Worm (Caenorhabditis elegans) whole organism, L2 larva: ENCODE results near the gene ced-11.

Source experiments
- C34F6.9 ChIP-seq: fragments of 150-350 bp; optimal IDR thresholded peaks from 2 replicates; lab custom pipeline; 2014; ENCODE audit warnings: missing biosample characterization, missing genetic modification characterization
- F13H6.1 ChIP-seq: sonication (generic microtip); optimal IDR thresholded peaks from 2 replicates; lab custom pipeline; 2016; ENCODE audit warnings: missing genetic modification characterization, missing compliant biosample characterization
- R02D3.7 ChIP-seq: fragments of 150-350 bp; optimal IDR thresholded peaks from 2 replicates; lab custom pipeline; 2014; ENCODE audit warnings: missing biosample characterization, missing genetic modification characterization
- Y55F3AM.14 ChIP-seq: fragments of 200-800 bp; sonication (Bioruptor generic); optimal IDR thresholded peaks from 2 replicates; lab custom pipeline; 2018; ENCODE audit warnings: mild to moderate bottlenecking, missing genetic modification characterization, missing compliant biosample characterization
- alr-1 ChIP-seq: fragments of 150-350 bp; optimal IDR thresholded peaks from 2 replicates; lab custom pipeline; 2014; ENCODE audit warnings: missing biosample characterization, missing genetic modification characterization
- aly-2 ChIP-seq: fragments of 150-350 bp; optimal IDR thresholded peaks from 2 replicates; lab custom pipeline; 2014; ENCODE audit warnings: missing biosample characterization, missing genetic modification characterization
- ama-1 ChIP-seq: fragments of 150-350 bp; optimal IDR thresholded peaks from 2 replicates; lab custom pipeline; 2018; ENCODE audit warnings: inconsistent platforms
- blmp-1 ChIP-seq: sonication (generic microtip); optimal IDR thresholded peaks from 2 replicates; lab custom pipeline; 2017; ENCODE audit warnings: missing genetic modification characterization, mild to moderate bottlenecking, missing compliant biosample characterization, antibody characterized with exemption, moderate library complexity; ENCODE audit not compliant: insufficient read depth
- ceh-16 ChIP-seq: fragments of 150-350 bp; optimal IDR thresholded peaks from 2 replicates; lab custom pipeline; 2014; ENCODE audit warnings: missing biosample characterization, missing genetic modification characterization
- crh-2 ChIP-seq: sonication (generic microtip); optimal IDR thresholded peaks from 2 replicates; lab custom pipeline; 2017; ENCODE audit warnings: missing biosample characterization, missing genetic modification characterization
- egl-27 ChIP-seq: sonication (generic microtip); optimal IDR thresholded peaks from 3 replicates; lab custom pipeline; 2017; ENCODE audit warnings: missing biosample characterization, missing genetic modification reagents, missing genetic modification characterization
- elt-1 ChIP-seq: fragments of 150-350 bp; optimal IDR thresholded peaks from 2 replicates; lab custom pipeline; 2014; ENCODE audit warnings: missing biosample characterization, missing genetic modification characterization
- elt-3 ChIP-seq: sonication (generic microtip); optimal IDR thresholded peaks from 2 replicates; lab custom pipeline; 2017; ENCODE audit warnings: missing biosample characterization, missing genetic modification characterization
- fos-1 ChIP-seq: fragments of 150-350 bp; optimal IDR thresholded peaks from 2 replicates; lab custom pipeline; 2014; ENCODE audit warnings: missing biosample characterization, missing genetic modification characterization
- gmeb-1 ChIP-seq: fragments of 150-350 bp; optimal IDR thresholded peaks from 2 replicates; lab custom pipeline; 2014; ENCODE audit warnings: missing biosample characterization, missing genetic modification characterization
- lin-11 ChIP-seq: fragments of 150-350 bp; sonication (generic microtip); optimal IDR thresholded peaks from 2 replicates; lab custom pipeline; 2014; ENCODE audit warnings: missing biosample characterization, missing genetic modification characterization, inconsistent platforms, mixed read lengths
- lin-13 ChIP-seq: fragments of 150-350 bp; optimal IDR thresholded peaks from 2 replicates; lab custom pipeline; 2014; ENCODE audit warnings: missing biosample characterization, missing genetic modification reagents, missing genetic modification characterization
- lin-39 ChIP-seq: fragments of 150-350 bp; optimal IDR thresholded peaks from 2 replicates; lab custom pipeline; 2014; ENCODE audit warnings: missing biosample characterization, missing genetic modification reagents, missing genetic modification characterization
- lsy-2 ChIP-seq, 2 experiments: fragments of 150-350 bp in 1 of 2; sonication (generic microtip) in 1 of 2; optimal IDR thresholded peaks; 2 replicates each; lab custom pipeline; 2014 to 2017; ENCODE audit warnings: missing biosample characterization in 2 of 2, missing genetic modification characterization in 2 of 2
- mab-5 ChIP-seq: fragments of 150-350 bp; optimal IDR thresholded peaks from 2 replicates; lab custom pipeline; 2014; ENCODE audit warnings: missing biosample characterization, missing genetic modification characterization
- mbf-1 ChIP-seq: sonication (generic microtip); optimal IDR thresholded peaks from 2 replicates; lab custom pipeline; 2017; ENCODE audit warnings: missing biosample characterization, missing genetic modification characterization
- mdl-1 ChIP-seq, 2 experiments: fragments of 150-350 bp in 1 of 2; sonication (generic microtip) in 1 of 2; optimal IDR thresholded peaks; 2 replicates each; lab custom pipeline; 2017; ENCODE audit warnings: missing biosample characterization in 2 of 2, missing genetic modification characterization in 2 of 2
- nhr-10 ChIP-seq: sonication (generic microtip); optimal IDR thresholded peaks from 2 replicates; lab custom pipeline; 2017; ENCODE audit warnings: missing biosample characterization, missing genetic modification characterization
- nhr-11 ChIP-seq: fragments of 150-350 bp; optimal IDR thresholded peaks from 2 replicates; lab custom pipeline; 2014; ENCODE audit warnings: missing biosample characterization, missing genetic modification characterization
- nhr-12 ChIP-seq: fragments of 150-350 bp; optimal IDR thresholded peaks from 2 replicates; lab custom pipeline; 2014; ENCODE audit warnings: missing biosample characterization, missing genetic modification characterization
- nhr-129 ChIP-seq: fragments of 150-350 bp; optimal IDR thresholded peaks from 2 replicates; lab custom pipeline; 2014; ENCODE audit warnings: missing biosample characterization, missing genetic modification characterization
- nhr-21 ChIP-seq: fragments of 150-350 bp; optimal IDR thresholded peaks from 2 replicates; lab custom pipeline; 2014; ENCODE audit warnings: missing biosample characterization, missing genetic modification characterization
- nhr-23 ChIP-seq: fragments of 150-350 bp; optimal IDR thresholded peaks from 2 replicates; lab custom pipeline; 2014; ENCODE audit warnings: missing biosample characterization, missing genetic modification reagents, missing genetic modification characterization
- nhr-237 ChIP-seq: fragments of 150-350 bp; optimal IDR thresholded peaks from 2 replicates; lab custom pipeline; 2014; ENCODE audit warnings: missing biosample characterization, missing genetic modification characterization
- nhr-25 ChIP-seq: fragments of 150-350 bp; sonication (generic microtip); optimal IDR thresholded peaks from 3 replicates; lab custom pipeline; 2014; ENCODE audit warnings: missing biosample characterization, missing genetic modification characterization
- nhr-77 ChIP-seq: fragments of 150-350 bp; optimal IDR thresholded peaks from 2 replicates; lab custom pipeline; 2014; ENCODE audit warnings: missing biosample characterization, missing genetic modification characterization
- peb-1 ChIP-seq: fragments of 150-350 bp; optimal IDR thresholded peaks from 2 replicates; lab custom pipeline; 2014; ENCODE audit warnings: missing biosample characterization, missing genetic modification characterization
- sem-4 ChIP-seq: fragments of 150-350 bp; optimal IDR thresholded peaks from 2 replicates; lab custom pipeline; 2014; ENCODE audit warnings: missing biosample characterization, missing genetic modification reagents, missing genetic modification characterization
- skn-1 ChIP-seq: sonication (generic microtip); optimal IDR thresholded peaks from 2 replicates; lab custom pipeline; 2017; ENCODE audit warnings: missing biosample characterization, missing genetic modification characterization
- sma-3 ChIP-seq: sonication (generic microtip); optimal IDR thresholded peaks from 2 replicates; lab custom pipeline; 2016; ENCODE audit warnings: missing genetic modification reagents, missing genetic modification characterization, missing compliant biosample characterization
- sma-9 ChIP-seq, 2 experiments: fragments of 150-350 bp in 1 of 2; sonication (generic microtip) in 1 of 2; optimal IDR thresholded peaks; 2 replicates each; lab custom pipeline; 2014 to 2016; ENCODE audit warnings: missing genetic modification characterization in 2 of 2, mild to moderate bottlenecking in 1 of 2, missing biosample characterization in 1 of 2, missing compliant biosample characterization in 1 of 2, missing genetic modification reagents in 1 of 2, moderate library complexity in 1 of 2
- unc-39 ChIP-seq: fragments of 150-350 bp; optimal IDR thresholded peaks from 2 replicates; lab custom pipeline; 2014; ENCODE audit warnings: missing biosample characterization, missing genetic modification characterization
- unc-62 ChIP-seq: fragments of 150-350 bp; optimal IDR thresholded peaks from 2 replicates; lab custom pipeline; 2014; ENCODE audit warnings: missing biosample characterization, missing genetic modification reagents, missing genetic modification characterization
- zag-1 ChIP-seq: fragments of 150-350 bp; optimal IDR thresholded peaks from 2 replicates; lab custom pipeline; 2014; ENCODE audit warnings: missing biosample characterization, missing genetic modification characterization
- ztf-1 ChIP-seq: fragments of 200-800 bp; sonication (Bioruptor generic); conservative IDR thresholded peaks from 2 replicates; pipeline ENCODE4 v1.3.6; 2022; ENCODE audit warnings: missing genetic modification characterization, missing compliant biosample characterization
- ztf-11 ChIP-seq: sonication (generic microtip); optimal IDR thresholded peaks from 2 replicates; lab custom pipeline; 2017; ENCODE audit warnings: missing biosample characterization, missing genetic modification characterization
- ztf-4 ChIP-seq: fragments of 150-350 bp; optimal IDR thresholded peaks from 2 replicates; lab custom pipeline; 2014; ENCODE audit warnings: missing biosample characterization, missing genetic modification characterization

The ced-11 gene

ce11 chrIII:9114076-9114475, 5.3 kb upstream of the ced-11 start:
- no peak for TF ChIP-seq skn-1 (tag; lab: Kevin White, UChicago)
- no peak for TF ChIP-seq unc-39

ce11 chrIII:9114649-9115048, 4.7 kb upstream of the ced-11 start, which contains the start of gene ZK512.1:
ZK512.1 (plus strand) TSS chrIII:9114949.
- TF ChIP-seq peb-1 (tag; lab: Kevin White, UChicago) = no peak
- no peak for TF ChIP-seq elt-3 (tag; lab: Kevin White, UChicago)
- no peak for TF ChIP-seq nhr-10 (tag; lab: Kevin White, UChicago)
- no peak for TF ChIP-seq C34F6.9 (tag; lab: Kevin White, UChicago)
- TF ChIP-seq nhr-23 (tag; lab: Kevin White, UChicago) = no peak
- no peak for TF ChIP-seq ztf-1
- TF ChIP-seq ceh-16 (tag; lab: Kevin White, UChicago) = no peak
- TF ChIP-seq lin-11 (tag; lab: Kevin White, UChicago) = no peak
- TF ChIP-seq nhr-12 = no peak
- no peak for TF ChIP-seq ztf-4 (tag; lab: Kevin White, UChicago)
- no peak for TF ChIP-seq egl-27 (tag; lab: Kevin White, UChicago)
- TF ChIP-seq, all 48 proteins: peak for 0

ce11 chrIII:9115745-9116144, 3.6 kb upstream of the ced-11 start:
- no peak for TF ChIP-seq elt-1 (tag; lab: Kevin White, UChicago)
- TF ChIP-seq Y55F3AM.14 (GFP tag; lab: Kevin White, UChicago) = no peak
- no peak for TF ChIP-seq crh-2 (tag; lab: Kevin White, UChicago)
- TF ChIP-seq sma-9 (GFP tag; optimal IDR thresholded peaks at IDR 0.05; lab: Kevin White, UChicago) = no peak
- TF ChIP-seq sma-9 (tag; optimal IDR thresholded peaks at IDR 0.05; lab: Kevin White, UChicago) = no peak
- TF ChIP-seq elt-3 (tag; lab: Kevin White, UChicago) = no peak
- TF ChIP-seq nhr-77 (tag; lab: Kevin White, UChicago) = no peak
- TF ChIP-seq nhr-129 (tag; lab: Kevin White, UChicago) = no peak

ce11 chrIII:9118314-9118850, 974 bp upstream of the ced-11 start, which contains the start of gene grl-11:
grl-11 (minus strand) TSS chrIII:9118364.
- no peak for TF ChIP-seq ztf-4 (tag; lab: Kevin White, UChicago)

ce11 chrIII:9125789-9126304, 6.5 kb downstream of the ced-11 start, which contains the start of gene sec-16A.1:
sec-16A.1 (plus strand) TSS chrIII:9125839.
- no peak for TF ChIP-seq mbf-1 (tag; lab: Kevin White, UChicago)
- no peak for TF ChIP-seq ceh-16 (tag; lab: Kevin White, UChicago)
- no peak for TF ChIP-seq nhr-237 (tag; lab: Kevin White, UChicago)
- TF ChIP-seq nhr-12 = no peak
- no peak for TF ChIP-seq lin-11 (tag; lab: Kevin White, UChicago)
- no peak for TF ChIP-seq lin-13 (GFP tag; lab: Kevin White, UChicago)
- TF ChIP-seq aly-2 (tag; lab: Kevin White, UChicago) = no peak
- peak; percentile 27 for TF ChIP-seq nhr-129 (tag; lab: Kevin White, UChicago)
- no peak for TF ChIP-seq nhr-11 (tag; lab: Kevin White, UChicago)
- no peak for TF ChIP-seq nhr-10 (tag; lab: Kevin White, UChicago)
- TF ChIP-seq crh-2 (tag; lab: Kevin White, UChicago) = peak; percentile 23
- TF ChIP-seq skn-1 (tag; lab: Kevin White, UChicago) = no peak
- TF ChIP-seq gmeb-1 (tag; lab: Kevin White, UChicago) = peak; percentile 42
- TF ChIP-seq nhr-25 = no peak
- TF ChIP-seq mdl-1 (tag; optimal IDR thresholded peaks at IDR 0.05; lab: Kevin White, UChicago) = no peak
- no peak for TF ChIP-seq zag-1
- TF ChIP-seq lin-39 = no peak
- TF ChIP-seq nhr-23 (tag; lab: Kevin White, UChicago) = no peak
- TF ChIP-seq sma-9 (GFP tag; optimal IDR thresholded peaks at IDR 0.05; lab: Kevin White, UChicago) = peak; percentile 32
- TF ChIP-seq sma-9 (tag; optimal IDR thresholded peaks at IDR 0.05; lab: Kevin White, UChicago) = no peak
- TF ChIP-seq ztf-1 = no peak
- TF ChIP-seq R02D3.7 (tag; lab: Kevin White, UChicago) = no peak
- peak in 1 of 2 experiments; percentile 49 for TF ChIP-seq lsy-2 (tag; optimal IDR thresholded peaks at IDR 0.05; lab: Kevin White, UChicago)
- TF ChIP-seq ztf-4 (tag; lab: Kevin White, UChicago) = no peak
- TF ChIP-seq nhr-21 (tag; lab: Kevin White, UChicago) = no peak
- no peak for TF ChIP-seq nhr-77 (tag; lab: Kevin White, UChicago)
- no peak for TF ChIP-seq ztf-11
- peak; percentile 9 for TF ChIP-seq C34F6.9 (tag; lab: Kevin White, UChicago)
- TF ChIP-seq blmp-1 = peak; percentile 83
- TF ChIP-seq sma-3 (GFP tag; lab: Kevin White, UChicago) = peak; percentile 55
- no peak for TF ChIP-seq sem-4 (tag; lab: Kevin White, UChicago)
- no peak for TF ChIP-seq mab-5 (tag; lab: Kevin White, UChicago)
- no peak for TF ChIP-seq unc-39
- TF ChIP-seq F13H6.1 (tag; lab: Kevin White, UChicago) = no peak
- no peak for TF ChIP-seq unc-62
- TF ChIP-seq peb-1 (tag; lab: Kevin White, UChicago) = no peak
- TF ChIP-seq alr-1 (tag; lab: Kevin White, UChicago) = no peak
- no peak for TF ChIP-seq fos-1
- TF ChIP-seq ama-1 (lab: Kevin White, UChicago) = no peak
